Fruit fly (Drosophila melanogaster): ENCODE results near the gene Alp11.

DNA sequence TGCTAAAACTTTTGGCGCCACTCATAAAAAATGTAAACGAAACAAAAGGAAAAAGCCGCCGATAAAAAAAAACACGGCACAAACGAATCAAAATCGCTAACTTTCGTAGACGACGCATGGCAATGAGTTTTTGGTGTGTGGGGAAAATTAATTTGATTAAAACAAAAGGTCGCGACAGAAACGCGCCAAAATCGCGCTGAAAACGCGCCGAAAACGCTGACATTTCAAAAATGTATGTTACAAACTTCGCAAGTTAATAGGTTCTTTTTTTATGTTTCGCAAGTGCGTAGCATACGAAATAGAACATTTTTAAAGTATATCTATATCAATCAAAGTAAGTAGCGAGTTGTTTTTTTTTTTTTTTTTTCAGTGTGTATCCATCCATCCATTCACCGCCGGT lies 28.5 kb downstream of the Alp11 start:
- TF ChIP-seq danr (GFP tag; IDR thresholded peaks at IDR 0.05), result no peak
- no peak for TF ChIP-seq pros (GFP tag; optimal IDR thresholded peaks at IDR 0.05)
- no peak for TF ChIP-seq CG8089 (GFP tag; optimal IDR thresholded peaks at IDR 0.05)
- no peak for TF ChIP-seq esg (GFP tag; conservative IDR thresholded peaks at IDR 0.05)
- TF ChIP-seq CG32772 (GFP tag; IDR thresholded peaks at IDR 0.05), result no peak
- no peak for TF ChIP-seq cad (GFP tag; optimal IDR thresholded peaks at IDR 0.05)
- no peak for TF ChIP-seq Atf-2 (GFP tag; optimal IDR thresholded peaks at IDR 0.05)

Data from whole organism, embryonic.